Fruit fly (Drosophila melanogaster) whole organism, embryonic: ENCODE results near the gene Ipo9.
A peak's percentile ranks its signal among the peaks of the same experiment; 100 is the strongest.

ENCODE experiments used
- Atf-2 ChIP-seq: fragments of 200-800 bp; sonication (Bioruptor generic); optimal IDR thresholded peaks from 2 replicates; lab custom pipeline; 2016; ENCODE audit warnings: missing biosample characterization, missing genetic modification characterization
- Atf6 ChIP-seq: fragments of 200-800 bp; sonication (Bioruptor generic); IDR thresholded peaks from 2 replicates; pipeline ENCODE4 v1.3.6; 2022; ENCODE audit warnings: missing biosample characterization, missing genetic modification characterization
- CG12071 ChIP-seq: fragments of 200-800 bp; sonication (Bioruptor generic); optimal IDR thresholded peaks from 3 replicates; lab custom pipeline; 2018; ENCODE audit warnings: missing biosample characterization, mild to moderate bottlenecking, missing genetic modification characterization
- CG13287 ChIP-seq: fragments of 200-800 bp; sonication (Bioruptor generic); IDR thresholded peaks from 2 replicates; pipeline ENCODE4 v1.3.6; 2022; ENCODE audit warnings: missing biosample characterization, missing genetic modification characterization; ENCODE audit not compliant: partially characterized antibody
- CG13424 ChIP-seq: fragments of 200-800 bp; sonication (Bioruptor generic); optimal IDR thresholded peaks from 2 replicates; lab custom pipeline; 2019; ENCODE audit warnings: missing biosample characterization, mild to moderate bottlenecking, missing genetic modification characterization, moderate library complexity
- CG14710 ChIP-seq: fragments of 200-800 bp; sonication (Bioruptor generic); optimal IDR thresholded peaks from 3 replicates; lab custom pipeline; 2019; ENCODE audit warnings: missing biosample characterization, mild to moderate bottlenecking, missing genetic modification characterization, moderate library complexity
- CG14965 ChIP-seq: fragments of 200-800 bp; sonication (Bioruptor generic); optimal IDR thresholded peaks from 2 replicates; lab custom pipeline; 2016; ENCODE audit warnings: missing biosample characterization, missing genetic modification characterization, borderline replicate concordance
- CG1602 ChIP-seq: fragments of 200-800 bp; sonication (Bioruptor generic); optimal IDR thresholded peaks from 3 replicates; lab custom pipeline; 2016; ENCODE audit warnings: missing biosample characterization, missing genetic modification characterization
- CG17385 ChIP-seq: fragments of 200-800 bp; sonication (Bioruptor generic); optimal IDR thresholded peaks from 3 replicates; lab custom pipeline; 2018; ENCODE audit warnings: missing biosample characterization, mild to moderate bottlenecking, missing genetic modification characterization
- CG18011 ChIP-seq: fragments of 200-800 bp; sonication (Bioruptor generic); optimal IDR thresholded peaks from 2 replicates; lab custom pipeline; 2017; ENCODE audit warnings: missing biosample characterization, missing genetic modification characterization, mild to moderate bottlenecking, moderate library complexity, missing genotype
- CG3163 ChIP-seq: fragments of 200-800 bp; sonication (Bioruptor generic); optimal IDR thresholded peaks from 3 replicates; lab custom pipeline; 2016; ENCODE audit warnings: missing biosample characterization, missing genetic modification characterization
- CG3838 ChIP-seq: fragments of 200-800 bp; sonication (Bioruptor generic); optimal IDR thresholded peaks from 3 replicates; lab custom pipeline; 2016; ENCODE audit warnings: missing biosample characterization, missing genetic modification characterization
- CG5953 ChIP-seq: fragments of 200-800 bp; sonication (Bioruptor generic); IDR thresholded peaks from 2 replicates; pipeline ENCODE4 v1.3.6; 2022; ENCODE audit warnings: missing biosample characterization, missing genetic modification characterization
- CG7372 ChIP-seq: fragments of 200-800 bp; sonication (Bioruptor generic); IDR thresholded peaks from 2 replicates; pipeline ENCODE4 v1.3.6; 2022; ENCODE audit warnings: missing biosample characterization, missing genetic modification characterization
- CG9932 ChIP-seq: fragments of 200-800 bp; sonication (Bioruptor generic); IDR thresholded peaks from 2 replicates; pipeline ENCODE4 v1.3.6; 2022; ENCODE audit warnings: missing biosample characterization, missing genetic modification characterization
- Dp ChIP-seq: fragments of 200-800 bp; sonication (Bioruptor generic); optimal IDR thresholded peaks from 2 replicates; lab custom pipeline; 2018; ENCODE audit warnings: missing biosample characterization, mild to moderate bottlenecking, missing genetic modification characterization, moderate library complexity
- H15 ChIP-seq: fragments of 200-800 bp; sonication (Bioruptor generic); IDR thresholded peaks from 3 replicates; pipeline ENCODE4 v1.3.6; 2022; ENCODE audit warnings: missing biosample characterization, missing genetic modification characterization
- Hey ChIP-seq: fragments of 200-800 bp; sonication (Bioruptor generic); optimal IDR thresholded peaks from 3 replicates; lab custom pipeline; 2018; ENCODE audit warnings: missing biosample characterization, mild to moderate bottlenecking, missing genetic modification characterization
- HmgD ChIP-seq: fragments of 200-800 bp; sonication (Bioruptor generic); optimal IDR thresholded peaks from 3 replicates; lab custom pipeline; 2016; ENCODE audit warnings: missing biosample characterization, missing genetic modification characterization
- Hsf ChIP-seq: fragments of 200-800 bp; sonication (Bioruptor generic); optimal IDR thresholded peaks from 3 replicates; lab custom pipeline; 2016; ENCODE audit warnings: missing biosample characterization, missing genetic modification characterization
- MESR4 ChIP-seq: fragments of 200-800 bp; sonication (Bioruptor generic); optimal IDR thresholded peaks from 2 replicates; lab custom pipeline; 2018; ENCODE audit warnings: missing biosample characterization, mild to moderate bottlenecking, missing genetic modification characterization, moderate library complexity
- Mad ChIP-seq: fragments of 200-800 bp; sonication (Bioruptor generic); optimal IDR thresholded peaks from 2 replicates; lab custom pipeline; 2016; ENCODE audit warnings: missing biosample characterization, missing genetic modification characterization
- NFAT ChIP-seq: fragments of 200-800 bp; sonication (Bioruptor generic); IDR thresholded peaks from 2 replicates; pipeline ENCODE4 v1.3.6; 2022; ENCODE audit warnings: missing biosample characterization, missing genetic modification characterization
- NK7.1 ChIP-seq: fragments of 200-800 bp; sonication (Bioruptor generic); optimal IDR thresholded peaks from 3 replicates; lab custom pipeline; 2016; ENCODE audit warnings: missing biosample characterization, missing genetic modification characterization
- Rx ChIP-seq: fragments of 200-800 bp; sonication (Bioruptor generic); IDR thresholded peaks from 2 replicates; pipeline ENCODE4 v1.3.6; 2022; ENCODE audit warnings: missing biosample characterization, missing genetic modification characterization
- Ssrp ChIP-seq: fragments of 200-800 bp; sonication (Bioruptor generic); optimal IDR thresholded peaks from 2 replicates; lab custom pipeline; 2018; ENCODE audit warnings: missing biosample characterization, mild to moderate bottlenecking, missing genetic modification characterization, moderate library complexity
- Tbp ChIP-seq: fragments of >200 bp; optimal IDR thresholded peaks from 2 replicates; lab custom pipeline; 2018; ENCODE audit warnings: missing biosample characterization, missing genetic modification characterization
- ab ChIP-seq: fragments of 200-800 bp; sonication (Bioruptor generic); optimal IDR thresholded peaks from 2 replicates; lab custom pipeline; 2016; ENCODE audit warnings: missing biosample characterization, missing genetic modification characterization
- al ChIP-seq: fragments of 200-800 bp; sonication (Bioruptor generic); IDR thresholded peaks from 2 replicates; pipeline ENCODE4 v1.3.6; 2022; ENCODE audit warnings: missing biosample characterization, missing genetic modification characterization
- bab2 ChIP-seq: fragments of 200-800 bp; sonication (Bioruptor generic); optimal IDR thresholded peaks from 2 replicates; lab custom pipeline; 2016; ENCODE audit warnings: missing biosample characterization, missing genetic modification characterization
- dysf ChIP-seq: fragments of 200-800 bp; sonication (Bioruptor generic); IDR thresholded peaks from 3 replicates; pipeline ENCODE4 v1.3.6; 2022; ENCODE audit warnings: missing biosample characterization, missing genetic modification characterization
- en ChIP-seq: fragments of 200-800 bp; sonication (Bioruptor generic); optimal IDR thresholded peaks from 2 replicates; lab custom pipeline; 2016; ENCODE audit warnings: missing biosample characterization, missing genetic modification characterization
- exex ChIP-seq: fragments of 200-800 bp; sonication (Bioruptor generic); optimal IDR thresholded peaks from 4 replicates; lab custom pipeline; 2018; ENCODE audit warnings: missing biosample characterization, mild to moderate bottlenecking, missing genetic modification characterization, moderate library complexity
- fd3F ChIP-seq: fragments of 200-800 bp; sonication (Bioruptor generic); optimal IDR thresholded peaks from 2 replicates; lab custom pipeline; 2018; ENCODE audit warnings: missing biosample characterization, mild to moderate bottlenecking, missing genetic modification characterization, moderate library complexity
- inv ChIP-seq: fragments of 200-800 bp; sonication (Bioruptor generic); IDR thresholded peaks from 2 replicates; pipeline ENCODE4 v1.3.6; 2022; ENCODE audit warnings: missing biosample characterization, missing genetic modification characterization; ENCODE audit not compliant: partially characterized antibody
- lola ChIP-seq, 3 experiments: fragments of >200 bp in 2 of 3; fragments of 200-800 bp in 1 of 3; sonication (Bioruptor generic) in 1 of 3; optimal IDR thresholded peaks; 2 replicates each; lab custom pipeline; 2017 to 2019; ENCODE audit warnings: missing biosample characterization in 3 of 3, missing genetic modification characterization in 3 of 3, mild to moderate bottlenecking in 1 of 3, moderate library complexity in 1 of 3
- maf-S ChIP-seq: fragments of 200-800 bp; sonication (Bioruptor generic); optimal IDR thresholded peaks from 2 replicates; lab custom pipeline; 2016; ENCODE audit warnings: missing biosample characterization, missing genetic modification characterization
- mam ChIP-seq: fragments of 200-800 bp; sonication (Bioruptor generic); optimal IDR thresholded peaks from 3 replicates; lab custom pipeline; 2016; ENCODE audit warnings: missing biosample characterization, missing genetic modification characterization
- odd ChIP-seq: fragments of 200-800 bp; sonication (Bioruptor generic); optimal IDR thresholded peaks from 2 replicates; lab custom pipeline; 2017; ENCODE audit warnings: missing biosample characterization, mild to moderate bottlenecking, missing genetic modification characterization
- psq ChIP-seq: fragments of 200-800 bp; sonication (Bioruptor generic); optimal IDR thresholded peaks from 2 replicates; lab custom pipeline; 2017; ENCODE audit warnings: missing biosample characterization, missing genetic modification characterization
- ranshi ChIP-seq: fragments of 200-800 bp; sonication (Bioruptor generic); IDR thresholded peaks from 2 replicates; pipeline ENCODE4 v1.3.6; 2022; ENCODE audit warnings: missing biosample characterization, missing genetic modification characterization
- ro ChIP-seq: fragments of 200-800 bp; sonication (Bioruptor generic); IDR thresholded peaks from 2 replicates; pipeline ENCODE4 v1.3.6; 2022; ENCODE audit warnings: missing biosample characterization, missing genetic modification characterization
- salm ChIP-seq: fragments of 200-800 bp; sonication (Bioruptor generic); optimal IDR thresholded peaks from 2 replicates; lab custom pipeline; 2018; ENCODE audit warnings: missing biosample characterization, mild to moderate bottlenecking, missing genetic modification characterization
- shn ChIP-seq: fragments of 200-800 bp; sonication (Bioruptor generic); optimal IDR thresholded peaks from 3 replicates; lab custom pipeline; 2016; ENCODE audit warnings: missing biosample characterization, missing genetic modification characterization
- sima ChIP-seq: fragments of 200-800 bp; sonication (Bioruptor generic); optimal IDR thresholded peaks from 2 replicates; lab custom pipeline; 2016; ENCODE audit warnings: missing biosample characterization, missing genetic modification characterization
- sob ChIP-seq: fragments of 200-800 bp; sonication (Bioruptor generic); IDR thresholded peaks from 2 replicates; pipeline ENCODE4 v1.3.6; 2022; ENCODE audit warnings: missing biosample characterization, missing genetic modification characterization
- sqz ChIP-seq: fragments of 200-800 bp; sonication (Bioruptor generic); optimal IDR thresholded peaks from 3 replicates; lab custom pipeline; 2018; ENCODE audit warnings: missing biosample characterization, mild to moderate bottlenecking, missing genetic modification characterization
- sug ChIP-seq: fragments of 200-800 bp; optimal IDR thresholded peaks from 2 replicates; lab custom pipeline; 2019; ENCODE audit warnings: missing biosample characterization, mild to moderate bottlenecking, missing genetic modification characterization, moderate library complexity
- zf30C ChIP-seq: fragments of 200-800 bp; sonication (Bioruptor generic); optimal IDR thresholded peaks from 3 replicates; lab custom pipeline; 2018; ENCODE audit warnings: missing biosample characterization, mild to moderate bottlenecking, missing genetic modification characterization
- zfh2 ChIP-seq: fragments of 200-800 bp; sonication (Bioruptor generic); optimal IDR thresholded peaks from 2 replicates; lab custom pipeline; 2016; ENCODE audit warnings: missing biosample characterization, missing genetic modification characterization

Gene Ipo9

dm6 chr3R:11435537-11436234, 23.4 kb downstream of the Ipo9 start, which contains the start of the genes Exd2 and CG5281 (continued):
- TF ChIP-seq Mad (GFP tag; lab: Kevin White, UChicago) (peak; percentile 7), sob (GFP tag; lab: Robert Waterston, UW) (peak; percentile 43; the same call in 1 of the 2 replicates), CG9932 (GFP tag; lab: Robert Waterston, UW) (peak; percentile 56), ro (no peak), NK7.1 (GFP tag; lab: Kevin White, UChicago) (peak; percentile 15), CG12071 (GFP tag; lab: Kevin White, UChicago) (peak; percentile 26), sqz (GFP tag; lab: Kevin White, UChicago) (no peak), sima (no peak), salm (tag; lab: Kevin White, UChicago) (peak; percentile 2), Hey (tag; lab: Kevin White, UChicago) (peak; percentile 21), zf30C (GFP tag; lab: Kevin White, UChicago) (no peak), Atf6 (peak; percentile 17; the same call in 1 of the 2 replicates), CG7372 (no peak), Dp (GFP tag; lab: Kevin White, UChicago) (peak; percentile 29), CG1602 (GFP tag; lab: Kevin White, UChicago) (peak; percentile 42), CG5953 (GFP tag; lab: Robert Waterston, UW) (no peak), Ssrp (tag; lab: Kevin White, UChicago) (peak; percentile 32), psq (GFP tag; lab: Kevin White, UChicago) (no peak), ab (GFP tag; lab: Kevin White, UChicago) (no peak), Tbp (GFP tag; lab: Kevin White, UChicago) (no peak), Rx (GFP tag; lab: Robert Waterston, UW) (no peak), H15 (no peak), CG13287 (GFP tag; lab: Robert Waterston, UW) (peak; percentile 54; the same call in 1 of the 2 replicates), Atf-2 (GFP tag; lab: Kevin White, UChicago) (peak; percentile 48), mam (GFP tag; lab: Kevin White, UChicago) (peak; percentile 44), CG17385 (GFP tag; lab: Kevin White, UChicago) (peak; percentile 62), CG14965 (GFP tag; lab: Kevin White, UChicago) (no peak), fd3F (GFP tag; lab: Kevin White, UChicago) (peak; percentile 24), NFAT (no peak), lola (GFP tag; optimal IDR thresholded peaks at IDR 0.05; lab: Kevin White, UChicago) (peak in 1 of 3 experiments; percentile 46), maf-S (GFP tag; lab: Kevin White, UChicago) (peak; percentile 5), zfh2 (peak; percentile 55), CG3163 (GFP tag; lab: Kevin White, UChicago) (peak; percentile 25), dysf (peak; percentile 38; the same call in 1 of the 3 replicates), ranshi (GFP tag; lab: Robert Waterston, UW) (no peak), CG3838 (GFP tag; lab: Kevin White, UChicago) (peak; percentile 5), inv (no peak), shn (peak; percentile 44), al (GFP tag; lab: Robert Waterston, UW) (no peak), MESR4 (peak; percentile 43), odd (GFP tag; lab: Kevin White, UChicago) (no peak), Hsf (GFP tag; lab: Kevin White, UChicago) (peak; percentile 67), CG14710 (peak; percentile 94), sug (tag; lab: Kevin White, UChicago) (peak; percentile 63), CG18011 (GFP tag; lab: Kevin White, UChicago) (peak; percentile 43), HmgD (GFP tag; lab: Kevin White, UChicago) (no peak), bab2 (GFP tag; lab: Kevin White, UChicago) (peak; percentile 40), exex (tag; lab: Kevin White, UChicago) (no peak), CG13424 (tag; lab: Kevin White, UChicago) (peak; percentile 66), en (GFP tag; lab: Kevin White, UChicago) (peak; percentile 4)
